Worm (Caenorhabditis elegans): ENCODE results near the gene rpl-36.A.
A peak's percentile ranks its signal among the peaks of the same experiment; 100 is the strongest.

The rpl-36.A gene

DNA sequence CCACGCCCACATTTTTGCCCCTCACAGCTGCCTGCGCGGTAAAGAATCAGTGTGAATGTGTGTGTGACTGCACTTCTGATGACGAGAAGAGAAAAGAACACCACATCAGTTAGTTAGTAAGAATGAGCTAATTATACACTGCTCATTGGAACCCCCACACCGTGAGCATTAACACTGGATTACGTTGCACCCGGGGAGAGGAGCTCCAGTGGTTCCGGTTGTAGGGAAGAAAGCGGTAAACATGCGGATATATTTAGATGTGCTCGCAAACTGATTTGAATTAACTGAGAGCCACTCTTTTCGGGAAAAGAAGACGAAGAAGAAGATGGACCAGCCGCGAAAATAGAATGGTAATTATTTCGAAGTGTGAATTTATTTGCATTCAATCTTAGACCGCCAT, 10.2 kb downstream of the rpl-36.A start:
- TF ChIP-seq dao-5 (tag; optimal IDR thresholded peaks at IDR 0.05): no peak
- TF ChIP-seq him-1 (tag; optimal IDR thresholded peaks at IDR 0.05): no peak
- no peak for TF ChIP-seq W03F9.2 (tag; optimal IDR thresholded peaks at IDR 0.05)

DNA sequence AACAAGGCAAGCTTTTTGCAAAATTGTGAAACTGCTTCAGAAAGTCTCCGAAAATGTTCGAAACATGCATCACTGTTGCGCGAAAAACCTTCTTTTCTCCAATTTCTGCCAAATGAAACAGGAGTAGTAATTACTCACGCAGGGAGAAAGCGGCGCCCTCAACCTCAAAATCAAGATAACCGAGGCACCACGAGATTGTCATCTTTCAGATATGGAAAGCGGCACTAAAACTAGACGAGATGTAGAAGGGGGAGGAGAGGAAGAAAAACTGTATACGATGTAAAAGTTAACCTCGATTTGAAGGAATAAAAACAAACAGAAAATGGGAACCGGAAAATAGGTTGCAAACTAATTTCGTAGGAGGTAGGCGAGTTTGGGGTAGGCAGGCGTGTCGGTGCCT, 20.5 kb downstream of the rpl-36.A start:
- TF ChIP-seq dao-5 (tag; optimal IDR thresholded peaks at IDR 0.05): no peak

DNA sequence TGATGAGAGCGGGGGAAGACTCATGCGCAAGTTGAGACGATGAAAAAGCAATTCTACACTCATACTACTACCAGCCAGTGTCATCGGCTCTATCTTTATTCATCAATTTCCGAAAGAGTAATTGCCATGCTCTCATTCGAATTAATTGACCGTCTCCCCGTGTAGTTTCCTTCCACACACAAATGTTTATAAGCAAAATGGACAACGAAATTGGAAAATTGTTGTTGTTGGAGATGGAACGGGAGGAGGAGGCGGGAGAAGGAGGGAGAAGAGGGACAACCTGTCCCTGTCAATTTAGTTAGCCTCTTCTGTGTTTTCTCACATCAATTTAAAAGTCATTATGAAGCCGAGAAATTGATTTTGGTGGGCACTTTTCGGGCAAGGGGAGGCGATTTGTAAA, 24.4 kb downstream of the rpl-36.A start:
- TF ChIP-seq him-1 (tag; optimal IDR thresholded peaks at IDR 0.05) (no peak), W03F9.2 (tag; optimal IDR thresholded peaks at IDR 0.05) (no peak), dao-5 (tag; optimal IDR thresholded peaks at IDR 0.05) (no peak)

DNA sequence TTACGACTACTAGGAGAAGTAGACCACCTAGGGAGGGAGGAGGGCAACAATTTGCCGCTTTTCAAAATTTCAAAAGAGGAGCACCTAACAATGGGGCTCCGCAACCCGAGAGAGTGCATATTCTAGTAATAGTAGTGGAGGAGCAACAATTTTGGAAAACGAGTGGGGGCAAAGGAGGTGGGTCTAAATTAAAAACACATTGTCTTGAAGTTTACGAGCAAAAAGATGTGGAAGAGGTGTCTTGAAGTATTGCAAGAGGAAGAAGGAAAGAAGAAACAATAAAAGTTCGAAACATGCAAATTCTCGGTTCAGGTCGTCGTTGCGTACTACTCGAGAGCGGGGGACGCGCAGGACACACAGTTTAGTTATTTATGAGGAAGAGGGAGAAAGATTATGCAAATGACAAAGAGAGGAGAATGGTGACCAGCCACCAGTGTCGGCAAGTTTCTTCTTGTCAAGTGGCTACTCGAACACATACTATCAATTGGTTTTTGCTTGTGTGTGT, 32.8 kb downstream of the rpl-36.A start:
- TF ChIP-seq him-1 (tag; optimal IDR thresholded peaks at IDR 0.05) (no peak), W03F9.2 (tag; optimal IDR thresholded peaks at IDR 0.05) (no peak), dao-5 (tag; optimal IDR thresholded peaks at IDR 0.05) (no peak)

DNA sequence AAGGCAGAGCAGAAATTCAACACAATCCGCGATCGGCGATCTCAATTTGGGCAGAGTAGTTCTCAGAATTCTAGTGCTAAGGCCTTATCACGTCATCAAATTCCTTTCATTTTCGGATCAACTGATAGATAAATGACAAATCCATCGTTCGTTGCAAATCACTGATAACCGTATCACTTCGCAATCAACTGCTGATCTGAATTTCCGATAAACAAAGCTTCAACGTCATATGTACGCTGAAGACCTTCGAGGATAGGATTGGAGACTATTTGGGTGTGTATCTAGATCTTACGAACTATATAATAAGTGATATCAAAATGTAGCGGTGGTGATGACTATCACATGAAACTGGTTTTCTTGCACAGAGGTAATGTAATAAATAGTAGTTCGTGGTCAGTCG, 39.7 kb downstream of the rpl-36.A start:
- no peak for TF ChIP-seq dao-5 (tag; optimal IDR thresholded peaks at IDR 0.05)
- no peak for TF ChIP-seq W03F9.2 (tag; optimal IDR thresholded peaks at IDR 0.05)
- no peak for TF ChIP-seq him-1 (tag; optimal IDR thresholded peaks at IDR 0.05)

DNA sequence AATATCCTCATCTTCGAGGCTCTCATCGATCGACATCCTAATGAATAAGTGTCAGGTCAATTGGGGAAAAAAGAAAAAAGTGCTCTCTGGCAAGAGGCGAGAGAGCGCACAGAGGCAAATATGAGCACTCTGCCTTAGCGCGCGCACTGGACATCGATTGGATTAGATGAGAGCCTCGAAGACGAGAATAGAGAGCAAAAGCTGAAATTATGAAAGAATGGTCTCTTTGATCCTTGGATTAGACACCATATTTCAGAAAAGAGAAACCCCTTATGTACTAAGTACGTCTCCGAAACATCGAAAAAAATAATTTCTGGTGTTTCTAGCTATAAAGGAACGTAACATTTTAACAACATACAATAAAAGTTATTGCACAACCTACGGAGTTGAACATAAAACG, 41.8 kb downstream of the rpl-36.A start, which contains the start of gene F45E10.2:
Gene F45E10.2 (minus strand): TSS at position 101 of the 400 bp plus-strand sequence.
- TF ChIP-seq W03F9.2 (tag; optimal IDR thresholded peaks at IDR 0.05) (no peak), him-1 (tag; optimal IDR thresholded peaks at IDR 0.05) (no peak), dao-5 (tag; optimal IDR thresholded peaks at IDR 0.05) (no peak)

DNA sequence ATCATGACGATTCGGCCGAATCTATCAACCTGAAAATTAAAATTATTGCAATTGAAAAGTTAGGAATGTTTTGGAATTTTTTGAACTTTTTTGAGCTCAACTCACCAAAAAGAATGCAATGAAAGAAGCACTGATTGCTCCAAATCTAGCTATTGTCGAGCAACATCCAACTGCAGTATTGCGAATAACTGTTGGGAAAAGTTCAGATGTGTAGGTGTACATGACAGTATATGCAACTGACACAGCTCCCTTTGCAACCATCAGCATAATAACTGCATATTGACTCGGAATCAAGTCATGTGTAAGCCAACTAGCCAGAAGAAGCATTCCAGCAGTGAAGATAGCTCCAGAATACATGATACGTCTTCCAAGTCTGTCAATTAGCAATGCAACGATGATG, 44.5 kb downstream of the rpl-36.A start:
- no peak for TF ChIP-seq him-1 (tag; optimal IDR thresholded peaks at IDR 0.05)
- TF ChIP-seq W03F9.2 (tag; optimal IDR thresholded peaks at IDR 0.05): no peak
- no peak for TF ChIP-seq dao-5 (tag; optimal IDR thresholded peaks at IDR 0.05)

DNA sequence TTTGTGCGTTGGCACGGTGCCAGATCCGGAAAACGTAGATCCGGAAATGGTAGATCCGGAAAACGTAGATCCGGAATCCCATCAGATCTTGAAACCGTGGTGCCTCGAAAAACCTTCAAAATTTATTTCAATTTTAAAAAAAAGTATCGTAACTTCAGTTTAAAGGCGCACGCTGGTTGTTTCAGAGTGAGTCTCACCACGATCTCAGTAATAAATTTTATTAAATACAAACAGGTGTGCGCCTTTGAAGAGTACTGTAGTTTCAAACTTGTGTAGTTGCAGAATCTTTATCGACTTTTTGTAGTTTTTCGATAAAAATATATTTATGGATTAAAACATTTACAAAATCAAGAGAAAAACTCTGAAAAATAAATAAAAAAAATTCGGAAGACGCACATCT, 46.3 kb downstream of the rpl-36.A start:
- TF ChIP-seq W03F9.2 (tag; optimal IDR thresholded peaks at IDR 0.05) (peak; percentile 55), dao-5 (tag; optimal IDR thresholded peaks at IDR 0.05) (no peak), him-1 (tag; optimal IDR thresholded peaks at IDR 0.05) (no peak)

DNA sequence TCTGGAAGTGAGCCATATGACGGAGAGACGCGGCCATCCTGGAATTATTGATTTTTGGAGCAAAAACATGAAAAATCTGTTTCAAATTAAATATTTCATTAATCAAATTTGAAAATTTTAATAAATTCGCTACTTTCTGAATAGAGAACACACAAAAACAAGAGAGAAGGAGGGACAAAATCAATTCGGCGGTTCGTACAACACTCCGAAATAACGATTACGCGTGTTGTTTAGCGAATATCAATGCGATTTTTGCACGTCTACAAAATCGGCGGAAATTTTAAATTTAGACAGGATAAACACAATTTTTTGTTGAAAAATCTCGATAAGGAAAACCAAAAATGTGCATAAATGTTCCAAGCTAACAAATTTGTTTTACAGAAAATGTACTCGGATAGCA, 47.1 kb downstream of the rpl-36.A start, which contains the start of the genes sdhd-1 and ilkp-1:
Gene sdhd-1 (minus strand): TSS at position 38 of the 400 bp plus-strand sequence.
Gene ilkp-1 (plus strand): TSS at position 380 of the 400 bp plus-strand sequence.
- TF ChIP-seq W03F9.2 (tag; optimal IDR thresholded peaks at IDR 0.05) (no peak), dao-5 (tag; optimal IDR thresholded peaks at IDR 0.05) (no peak), him-1 (tag; optimal IDR thresholded peaks at IDR 0.05) (no peak)

DNA sequence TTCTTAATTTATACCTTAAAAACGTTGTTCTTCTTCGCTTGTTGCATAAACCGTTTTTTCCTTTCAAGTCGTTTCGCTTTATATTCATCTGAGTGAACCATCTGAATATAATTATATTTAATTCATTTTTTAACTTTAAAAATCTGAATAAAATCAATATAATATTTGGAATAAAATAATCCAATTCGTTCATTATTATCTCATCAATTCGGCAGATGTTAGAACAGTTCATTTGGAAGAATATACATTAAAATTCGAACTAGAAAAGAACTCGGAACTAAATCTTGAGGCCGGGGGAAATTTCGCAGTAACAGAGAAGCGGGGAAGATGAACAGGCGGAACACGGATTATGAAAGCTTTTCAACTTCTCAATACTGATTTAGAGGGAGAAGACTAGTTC, 48.1 kb downstream of the rpl-36.A start, which contains the start of gene F33A8.4:
Gene F33A8.4 (minus strand): TSS at position 101 of the 400 bp plus-strand sequence.
- no peak for TF ChIP-seq W03F9.2 (tag; optimal IDR thresholded peaks at IDR 0.05)
- no peak for TF ChIP-seq dao-5 (tag; optimal IDR thresholded peaks at IDR 0.05)
- TF ChIP-seq him-1 (tag; optimal IDR thresholded peaks at IDR 0.05): no peak
